Worm (Caenorhabditis elegans) whole organism, L2 larva: Measurements from ENCODE around the gene Y43B11AR.1.
A peak's percentile ranks its signal among the peaks of the same experiment; 100 is the strongest.

Experiments
- C34F6.9 ChIP-seq: fragments of 150-350 bp; optimal IDR thresholded peaks from 2 replicates; lab custom pipeline; 2014; ENCODE audit warnings: missing biosample characterization, missing genetic modification characterization
- F13H6.1 ChIP-seq: sonication (generic microtip); optimal IDR thresholded peaks from 2 replicates; lab custom pipeline; 2016; ENCODE audit warnings: missing genetic modification characterization, missing compliant biosample characterization
- R02D3.7 ChIP-seq: fragments of 150-350 bp; optimal IDR thresholded peaks from 2 replicates; lab custom pipeline; 2014; ENCODE audit warnings: missing biosample characterization, missing genetic modification characterization
- Y55F3AM.14 ChIP-seq: fragments of 200-800 bp; sonication (Bioruptor generic); optimal IDR thresholded peaks from 2 replicates; lab custom pipeline; 2018; ENCODE audit warnings: mild to moderate bottlenecking, missing genetic modification characterization, missing compliant biosample characterization
- ZK546.5 ChIP-seq: sonication (generic microtip); optimal IDR thresholded peaks from 2 replicates; lab custom pipeline; 2017; ENCODE audit warnings: missing biosample characterization, missing genetic modification characterization
- alr-1 ChIP-seq: fragments of 150-350 bp; optimal IDR thresholded peaks from 2 replicates; lab custom pipeline; 2014; ENCODE audit warnings: missing biosample characterization, missing genetic modification characterization
- ama-1 ChIP-seq: fragments of 150-350 bp; optimal IDR thresholded peaks from 2 replicates; lab custom pipeline; 2018; ENCODE audit warnings: inconsistent platforms
- blmp-1 ChIP-seq: sonication (generic microtip); optimal IDR thresholded peaks from 2 replicates; lab custom pipeline; 2017; ENCODE audit warnings: missing genetic modification characterization, mild to moderate bottlenecking, missing compliant biosample characterization, antibody characterized with exemption, moderate library complexity; ENCODE audit not compliant: insufficient read depth
- ceh-16 ChIP-seq: fragments of 150-350 bp; optimal IDR thresholded peaks from 2 replicates; lab custom pipeline; 2014; ENCODE audit warnings: missing biosample characterization, missing genetic modification characterization
- crh-2 ChIP-seq: sonication (generic microtip); optimal IDR thresholded peaks from 2 replicates; lab custom pipeline; 2017; ENCODE audit warnings: missing biosample characterization, missing genetic modification characterization
- dmd-4 ChIP-seq: sonication (generic microtip); optimal IDR thresholded peaks from 2 replicates; lab custom pipeline; 2017; ENCODE audit warnings: missing biosample characterization, missing genetic modification characterization
- egl-27 ChIP-seq: sonication (generic microtip); optimal IDR thresholded peaks from 3 replicates; lab custom pipeline; 2017; ENCODE audit warnings: missing biosample characterization, missing genetic modification reagents, missing genetic modification characterization
- elt-1 ChIP-seq: fragments of 150-350 bp; optimal IDR thresholded peaks from 2 replicates; lab custom pipeline; 2014; ENCODE audit warnings: missing biosample characterization, missing genetic modification characterization
- elt-3 ChIP-seq: sonication (generic microtip); optimal IDR thresholded peaks from 2 replicates; lab custom pipeline; 2017; ENCODE audit warnings: missing biosample characterization, missing genetic modification characterization
- fos-1 ChIP-seq: fragments of 150-350 bp; optimal IDR thresholded peaks from 2 replicates; lab custom pipeline; 2014; ENCODE audit warnings: missing biosample characterization, missing genetic modification characterization
- gmeb-1 ChIP-seq: fragments of 150-350 bp; optimal IDR thresholded peaks from 2 replicates; lab custom pipeline; 2014; ENCODE audit warnings: missing biosample characterization, missing genetic modification characterization
- lin-11 ChIP-seq: fragments of 150-350 bp; sonication (generic microtip); optimal IDR thresholded peaks from 2 replicates; lab custom pipeline; 2014; ENCODE audit warnings: missing biosample characterization, missing genetic modification characterization, inconsistent platforms, mixed read lengths
- lin-13 ChIP-seq: fragments of 150-350 bp; optimal IDR thresholded peaks from 2 replicates; lab custom pipeline; 2014; ENCODE audit warnings: missing biosample characterization, missing genetic modification reagents, missing genetic modification characterization
- lin-39 ChIP-seq: fragments of 150-350 bp; optimal IDR thresholded peaks from 2 replicates; lab custom pipeline; 2014; ENCODE audit warnings: missing biosample characterization, missing genetic modification reagents, missing genetic modification characterization
- lsy-2 ChIP-seq, 2 experiments: fragments of 150-350 bp in 1 of 2; sonication (generic microtip) in 1 of 2; optimal IDR thresholded peaks; 2 replicates each; lab custom pipeline; 2014 to 2017; ENCODE audit warnings: missing biosample characterization in 2 of 2, missing genetic modification characterization in 2 of 2
- mab-5 ChIP-seq: fragments of 150-350 bp; optimal IDR thresholded peaks from 2 replicates; lab custom pipeline; 2014; ENCODE audit warnings: missing biosample characterization, missing genetic modification characterization
- mbf-1 ChIP-seq: sonication (generic microtip); optimal IDR thresholded peaks from 2 replicates; lab custom pipeline; 2017; ENCODE audit warnings: missing biosample characterization, missing genetic modification characterization
- nhr-11 ChIP-seq: fragments of 150-350 bp; optimal IDR thresholded peaks from 2 replicates; lab custom pipeline; 2014; ENCODE audit warnings: missing biosample characterization, missing genetic modification characterization
- nhr-12 ChIP-seq: fragments of 150-350 bp; optimal IDR thresholded peaks from 2 replicates; lab custom pipeline; 2014; ENCODE audit warnings: missing biosample characterization, missing genetic modification characterization
- nhr-129 ChIP-seq: fragments of 150-350 bp; optimal IDR thresholded peaks from 2 replicates; lab custom pipeline; 2014; ENCODE audit warnings: missing biosample characterization, missing genetic modification characterization
- nhr-21 ChIP-seq: fragments of 150-350 bp; optimal IDR thresholded peaks from 2 replicates; lab custom pipeline; 2014; ENCODE audit warnings: missing biosample characterization, missing genetic modification characterization
- nhr-23 ChIP-seq: fragments of 150-350 bp; optimal IDR thresholded peaks from 2 replicates; lab custom pipeline; 2014; ENCODE audit warnings: missing biosample characterization, missing genetic modification reagents, missing genetic modification characterization
- nhr-25 ChIP-seq: fragments of 150-350 bp; sonication (generic microtip); optimal IDR thresholded peaks from 3 replicates; lab custom pipeline; 2014; ENCODE audit warnings: missing biosample characterization, missing genetic modification characterization
- nhr-6 ChIP-seq: fragments of 150-350 bp; optimal IDR thresholded peaks from 2 replicates; lab custom pipeline; 2014; ENCODE audit warnings: missing biosample characterization, missing genetic modification characterization
- nhr-77 ChIP-seq: fragments of 150-350 bp; optimal IDR thresholded peaks from 2 replicates; lab custom pipeline; 2014; ENCODE audit warnings: missing biosample characterization, missing genetic modification characterization
- sem-4 ChIP-seq: fragments of 150-350 bp; optimal IDR thresholded peaks from 2 replicates; lab custom pipeline; 2014; ENCODE audit warnings: missing biosample characterization, missing genetic modification reagents, missing genetic modification characterization
- skn-1 ChIP-seq: sonication (generic microtip); optimal IDR thresholded peaks from 2 replicates; lab custom pipeline; 2017; ENCODE audit warnings: missing biosample characterization, missing genetic modification characterization
- sma-3 ChIP-seq: sonication (generic microtip); optimal IDR thresholded peaks from 2 replicates; lab custom pipeline; 2016; ENCODE audit warnings: missing genetic modification reagents, missing genetic modification characterization, missing compliant biosample characterization
- sma-9 ChIP-seq, 2 experiments: fragments of 150-350 bp in 1 of 2; sonication (generic microtip) in 1 of 2; optimal IDR thresholded peaks; 2 replicates each; lab custom pipeline; 2014 to 2016; ENCODE audit warnings: missing genetic modification characterization in 2 of 2, mild to moderate bottlenecking in 1 of 2, missing biosample characterization in 1 of 2, missing compliant biosample characterization in 1 of 2, missing genetic modification reagents in 1 of 2, moderate library complexity in 1 of 2
- snpc-4 ChIP-seq: fragments of 150-350 bp; optimal IDR thresholded peaks from 2 replicates; lab custom pipeline; 2014; ENCODE audit warnings: missing biosample characterization, missing genetic modification characterization
- unc-55 ChIP-seq: fragments of 150-350 bp; sonication (generic microtip); optimal IDR thresholded peaks from 3 replicates; lab custom pipeline; 2014; ENCODE audit warnings: missing biosample characterization, missing genetic modification reagents, missing genetic modification characterization
- unc-62 ChIP-seq: fragments of 150-350 bp; optimal IDR thresholded peaks from 2 replicates; lab custom pipeline; 2014; ENCODE audit warnings: missing biosample characterization, missing genetic modification reagents, missing genetic modification characterization
- zag-1 ChIP-seq: fragments of 150-350 bp; optimal IDR thresholded peaks from 2 replicates; lab custom pipeline; 2014; ENCODE audit warnings: missing biosample characterization, missing genetic modification characterization
- ztf-1 ChIP-seq: fragments of 200-800 bp; sonication (Bioruptor generic); conservative IDR thresholded peaks from 2 replicates; pipeline ENCODE4 v1.3.6; 2022; ENCODE audit warnings: missing genetic modification characterization, missing compliant biosample characterization

Gene Y43B11AR.1

ce11 chrIV:7081214-7081613 lies at the start of gene Y43B11AR.1:
Gene Y43B11AR.1, plus strand, starts transcription at chrIV:7081514.
- TF ChIP-seq nhr-6 (tag; lab: Kevin White, UChicago) (no peak), mab-5 (no peak), mbf-1 (tag; lab: Kevin White, UChicago) (no peak), lin-39 (tag; lab: Kevin White, UChicago) (no peak), elt-3 (tag; lab: Kevin White, UChicago) (no peak), dmd-4 (tag; lab: Kevin White, UChicago) (no peak), nhr-77 (tag; lab: Kevin White, UChicago) (no peak)

- TF ChIP-seq Y55F3AM.14: no peak
- no peak for TF ChIP-seq mbf-1 (tag; lab: Kevin White, UChicago)
- no peak for TF ChIP-seq ztf-1
- no peak for TF ChIP-seq elt-1 (tag; lab: Kevin White, UChicago)
- TF ChIP-seq, all 48 proteins: peak for 0
Observed at ce11 chrIV:7032459-7032858, 48.9 kb upstream of the Y43B11AR.1 start, which contains the start of gene C06G3.8. Gene C06G3.8, minus strand, starts transcription at chrIV:7032559.

ce11 chrIV:7035823-7036222 lies 45.5 kb upstream of the Y43B11AR.1 start, which contains the start of gene C06G3.3:
Gene C06G3.3, plus strand, starts transcription at chrIV:7036123.
- TF ChIP-seq lsy-2 (tag; optimal IDR thresholded peaks at IDR 0.05; lab: Kevin White, UChicago): no peak
- TF ChIP-seq nhr-129: peak; percentile 3

- TF ChIP-seq ZK546.5 (tag; lab: Kevin White, UChicago) (no peak), unc-62 (GFP tag; lab: Kevin White, UChicago) (no peak), Y55F3AM.14 (no peak), crh-2 (tag; lab: Kevin White, UChicago) (no peak), nhr-11 (tag; lab: Kevin White, UChicago) (no peak)
- TF ChIP-seq, all 48 proteins: peak for 0
Observed at ce11 chrIV:7036790-7037189, 44.5 kb upstream of the Y43B11AR.1 start, which contains the start of gene ufl-1. Gene ufl-1, minus strand, starts transcription at chrIV:7036859.

- peak; percentile 86 for TF ChIP-seq sma-3 (GFP tag; lab: Kevin White, UChicago)
- no peak for TF ChIP-seq nhr-12 (tag; lab: Kevin White, UChicago)
- TF ChIP-seq lsy-2 (tag; optimal IDR thresholded peaks at IDR 0.05; lab: Kevin White, UChicago): peak; percentile 70 to 91
- TF ChIP-seq nhr-129: peak; percentile 85
- peak; percentile 83 for TF ChIP-seq F13H6.1 (tag; lab: Kevin White, UChicago)
- TF ChIP-seq snpc-4 (tag; lab: Kevin White, UChicago): peak; percentile 61
- TF ChIP-seq lin-11 (tag; lab: Kevin White, UChicago): peak; percentile 90
- no peak for TF ChIP-seq nhr-23 (tag; lab: Kevin White, UChicago)
- TF ChIP-seq sem-4 (tag; lab: Kevin White, UChicago): peak; percentile 76
- TF ChIP-seq nhr-6 (tag; lab: Kevin White, UChicago): peak; percentile 29
- peak; percentile 82 for TF ChIP-seq lin-13 (GFP tag; lab: Kevin White, UChicago)
- TF ChIP-seq zag-1 (tag; lab: Kevin White, UChicago): peak; percentile 23
- TF ChIP-seq ama-1: peak; percentile 35
- TF ChIP-seq unc-62 (GFP tag; lab: Kevin White, UChicago): no peak
- TF ChIP-seq dmd-4 (tag; lab: Kevin White, UChicago): no peak
- peak; percentile 62 for TF ChIP-seq fos-1
- TF ChIP-seq ceh-16: peak; percentile 43
- TF ChIP-seq nhr-25 (tag; lab: Kevin White, UChicago): peak; percentile 78
- TF ChIP-seq R02D3.7 (tag; lab: Kevin White, UChicago): peak; percentile 18
- peak; percentile 68 for TF ChIP-seq mab-5
- peak; percentile 96 for TF ChIP-seq gmeb-1
- TF ChIP-seq ztf-1: no peak
- TF ChIP-seq C34F6.9 (tag; lab: Kevin White, UChicago): peak; percentile 88
- TF ChIP-seq skn-1 (tag; lab: Kevin White, UChicago): peak; percentile 31
- TF ChIP-seq unc-55 (GFP tag; lab: Kevin White, UChicago): peak; percentile 97
- peak; percentile 80 for TF ChIP-seq sma-9 (GFP tag; optimal IDR thresholded peaks at IDR 0.05; lab: Kevin White, UChicago)
- TF ChIP-seq sma-9 (tag; optimal IDR thresholded peaks at IDR 0.05; lab: Kevin White, UChicago): no peak
- TF ChIP-seq nhr-11 (tag; lab: Kevin White, UChicago): no peak
- TF ChIP-seq alr-1: no peak
- TF ChIP-seq egl-27 (tag; lab: Kevin White, UChicago): peak; percentile 48
- TF ChIP-seq blmp-1: peak; percentile 45
- TF ChIP-seq crh-2 (tag; lab: Kevin White, UChicago): peak; percentile 88
- peak; percentile 72 for TF ChIP-seq nhr-21 (tag; lab: Kevin White, UChicago)
Observed at ce11 chrIV:7039476-7040261, 41.6 kb upstream of the Y43B11AR.1 start, which contains the start of the genes cogc-2 and klp-18. Gene cogc-2, minus strand, starts transcription at chrIV:7039580. Gene klp-18, plus strand, starts transcription at chrIV:7040211.
